Worm (Caenorhabditis elegans): ENCODE measurements around the gene F53C11.9.

Gene F53C11.9

DNA sequence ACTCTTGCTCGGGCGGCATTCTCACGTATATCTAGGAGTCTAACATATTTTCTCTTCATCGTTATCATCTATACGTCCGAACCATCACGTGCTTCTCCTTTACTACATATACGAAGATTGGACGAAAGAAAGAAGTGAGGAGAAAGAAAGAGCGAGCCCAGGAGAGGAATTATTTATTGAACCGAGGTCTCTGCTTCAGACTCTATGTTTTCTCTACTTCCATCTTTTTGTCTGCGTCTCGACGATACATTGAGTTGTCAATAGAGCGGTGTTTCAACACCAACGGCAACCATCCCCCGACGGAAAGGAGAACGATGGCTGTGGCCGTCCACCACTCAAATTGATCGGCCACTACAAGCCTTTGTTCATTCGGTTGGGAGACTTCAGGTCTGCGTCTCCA is 11.5 kb downstream of the F53C11.9 start (continued):
- TF ChIP-seq nhr-12 (tag; optimal IDR thresholded peaks at IDR 0.05) (no peak), nhr-71 (tag; optimal IDR thresholded peaks at IDR 0.05) (peak; percentile 95), isw-1 (GFP tag; IDR thresholded peaks at IDR 0.05) (peak; percentile 70), skn-1 (tag; optimal IDR thresholded peaks at IDR 0.05) (peak; percentile 63)

DNA sequence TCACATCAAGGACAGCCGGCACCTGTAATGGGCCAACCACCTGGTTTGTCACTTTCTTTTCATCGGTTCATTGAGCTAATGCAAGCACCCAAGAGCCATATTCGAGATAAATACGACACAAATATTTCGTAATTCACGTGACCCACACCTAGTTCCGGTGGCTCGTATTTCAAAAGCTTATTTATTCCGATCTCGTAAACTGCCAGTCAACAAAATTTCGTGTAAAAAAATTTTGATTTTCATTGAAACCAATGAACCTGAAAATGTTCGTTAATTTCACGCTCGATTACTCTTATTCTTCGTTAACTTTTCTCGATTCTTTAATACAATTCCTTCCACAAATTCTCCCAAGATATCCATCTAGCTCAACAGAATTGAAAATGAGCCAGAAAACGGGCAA is 12.3 kb downstream of the F53C11.9 start:
- TF ChIP-seq F16B12.6 (tag; optimal IDR thresholded peaks at IDR 0.05) (no peak), fkh-8 (tag; optimal IDR thresholded peaks at IDR 0.05) (peak; percentile 6), snu-23 (GFP tag; optimal IDR thresholded peaks at IDR 0.05) (no peak)

DNA sequence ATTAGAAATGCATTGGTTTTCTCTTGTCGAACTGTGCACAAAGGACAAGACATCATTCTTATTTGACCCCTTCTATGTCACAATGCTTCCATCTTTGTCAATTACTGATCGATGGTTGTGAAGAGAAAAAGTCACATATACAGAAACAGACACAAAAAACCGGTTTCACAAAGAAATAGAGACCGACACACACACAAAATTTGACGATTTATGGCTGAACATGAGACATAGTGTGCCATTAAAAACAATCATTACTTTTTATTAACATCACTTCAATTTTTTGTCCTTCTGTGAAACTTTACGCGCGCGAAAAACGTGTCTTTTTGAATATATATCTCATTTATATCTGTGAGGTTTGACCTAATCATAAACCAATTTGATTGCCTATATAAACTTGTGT is 12.7 kb downstream of the F53C11.9 start:
- TF ChIP-seq vab-15 (tag; optimal IDR thresholded peaks at IDR 0.05): peak; percentile 32
- TF ChIP-seq C34B4.2 (tag; optimal IDR thresholded peaks at IDR 0.05): no peak
- no peak for TF ChIP-seq swsn-7 (tag; optimal IDR thresholded peaks at IDR 0.05)
- no peak for TF ChIP-seq dsc-1 (tag; optimal IDR thresholded peaks at IDR 0.05)
- TF ChIP-seq snu-23 (GFP tag; optimal IDR thresholded peaks at IDR 0.05): peak; percentile 75
- peak; percentile 82 for TF ChIP-seq lin-14 (GFP tag; optimal IDR thresholded peaks at IDR 0.05)
- TF ChIP-seq dpl-1 (GFP tag; optimal IDR thresholded peaks at IDR 0.05): peak in 2 of 3 experiments; percentile 30 to 42
- TF ChIP-seq blmp-1 (tag; optimal IDR thresholded peaks at IDR 0.05): peak; percentile 54
- no peak for TF ChIP-seq lin-13 (GFP tag; optimal IDR thresholded peaks at IDR 0.05)
- peak; percentile 48 for TF ChIP-seq nhr-90 (tag; optimal IDR thresholded peaks at IDR 0.05; ENCODE audit: poor library complexity)
- peak; percentile 60 for TF ChIP-seq nhr-71 (tag; optimal IDR thresholded peaks at IDR 0.05)
- TF ChIP-seq unc-86 (tag; optimal IDR thresholded peaks at IDR 0.05): peak; percentile 4
- TF ChIP-seq lin-35 (GFP tag; optimal IDR thresholded peaks at IDR 0.05): peak in 1 of 2 experiments; percentile 57
- no peak for TF ChIP-seq ces-1 (GFP tag; optimal IDR thresholded peaks at IDR 0.05)
- peak in 2 of 6 experiments; percentile 54 to 67 for TF ChIP-seq elt-3 (tag; optimal IDR thresholded peaks at IDR 0.05)
- TF ChIP-seq grh-1 (GFP tag; IDR thresholded peaks at IDR 0.05): peak; percentile 91
- peak; percentile 93 for TF ChIP-seq nhr-85 (tag)
- peak; percentile 41; the same call in 1 of the 2 replicates for TF ChIP-seq nhr-19 (GFP tag; conservative IDR thresholded peaks at IDR 0.05)
- TF ChIP-seq ztf-11 (tag; optimal IDR thresholded peaks at IDR 0.05): peak in 1 of 2 experiments; percentile 25
- TF ChIP-seq lsy-2 (tag; optimal IDR thresholded peaks at IDR 0.05): peak in 1 of 2 experiments; percentile 58
- TF ChIP-seq nhr-20 (tag; optimal IDR thresholded peaks at IDR 0.05): peak; percentile 63
- no peak for TF ChIP-seq unc-30 (tag; optimal IDR thresholded peaks at IDR 0.05)
- peak; percentile 37 for TF ChIP-seq mep-1 (tag; optimal IDR thresholded peaks at IDR 0.05)
- peak; percentile 20 for TF ChIP-seq tbx-2 (tag; optimal IDR thresholded peaks at IDR 0.05)
- peak; percentile 31 for TF ChIP-seq unc-130 (tag; optimal IDR thresholded peaks at IDR 0.05)

ce11 chrV:13794046-13794445 is 16.2 kb downstream of the F53C11.9 start:
- no peak for TF ChIP-seq nhr-90 (tag; optimal IDR thresholded peaks at IDR 0.05; ENCODE audit: poor library complexity)
- TF ChIP-seq ztf-11 (tag; optimal IDR thresholded peaks at IDR 0.05): no peak
- TF ChIP-seq nhr-20 (tag; optimal IDR thresholded peaks at IDR 0.05): no peak
- TF ChIP-seq pax-3 (tag; optimal IDR thresholded peaks at IDR 0.05): no peak
- TF ChIP-seq mef-2 (tag; optimal IDR thresholded peaks at IDR 0.05): no peak
- TF ChIP-seq nhr-47 (tag; optimal IDR thresholded peaks at IDR 0.05): no peak
- TF ChIP-seq unc-86 (tag; optimal IDR thresholded peaks at IDR 0.05): no peak
- TF ChIP-seq F16B12.6 (tag; optimal IDR thresholded peaks at IDR 0.05): no peak
- no peak for TF ChIP-seq tbx-2 (tag; optimal IDR thresholded peaks at IDR 0.05)
- no peak for TF ChIP-seq nhr-85 (tag)
- TF ChIP-seq ztf-4 (tag; optimal IDR thresholded peaks at IDR 0.05): no peak
- no peak for TF ChIP-seq ceh-88 (GFP tag; IDR thresholded peaks at IDR 0.05)
- no peak for TF ChIP-seq nhr-12 (tag; optimal IDR thresholded peaks at IDR 0.05)
